Worm (Caenorhabditis elegans) whole organism, L4 larva: Measurements from ENCODE around the gene F54D5.7.

Experiments
- F49E8.2 ChIP-seq: sonication (generic microtip); optimal IDR thresholded peaks from 2 replicates; lab custom pipeline; 2016; ENCODE audit warnings: missing compliant biosample characterization, mild to moderate bottlenecking, missing genetic modification characterization, borderline replicate concordance
- R02D3.7 ChIP-seq: fragments of 150-350 bp; sonication (generic microtip); optimal IDR thresholded peaks from 3 replicates; lab custom pipeline; 2014; ENCODE audit warnings: missing biosample characterization, missing genetic modification characterization
- Y48G9A.11 ChIP-seq: fragments of 200-800 bp; sonication (Bioruptor generic); IDR thresholded peaks from 2 replicates; pipeline ENCODE4 v1.3.6; 2022; ENCODE audit warnings: missing genetic modification reagents, missing genetic modification characterization, missing compliant biosample characterization
- Y75B8A.6 ChIP-seq: fragments of 200-800 bp; sonication (Bioruptor generic); IDR thresholded peaks from 2 replicates; pipeline ENCODE4 v1.3.6; 2022; ENCODE audit warnings: missing genetic modification reagents, missing genetic modification characterization, missing compliant biosample characterization
- ZK546.5 ChIP-seq, 2 experiments: sonication (generic microtip); optimal IDR thresholded peaks; 2 replicates each; lab custom pipeline; 2017; ENCODE audit warnings: missing biosample characterization in 2 of 2, missing genetic modification characterization in 2 of 2
- ceh-32 ChIP-seq: sonication (generic microtip); optimal IDR thresholded peaks from 2 replicates; lab custom pipeline; 2016; ENCODE audit warnings: mild to moderate bottlenecking, missing genetic modification characterization, missing compliant biosample characterization; ENCODE audit not compliant: poor library complexity
- daf-12 ChIP-seq: fragments of 150-350 bp; optimal IDR thresholded peaks from 2 replicates; lab custom pipeline; 2014; ENCODE audit warnings: missing biosample characterization, missing genetic modification reagents, missing genetic modification characterization
- daf-16 ChIP-seq, 3 experiments: sonication (generic microtip); optimal IDR thresholded peaks; 2 replicates each; lab custom pipeline; 2016 to 2017; ENCODE audit warnings: missing genetic modification characterization in 3 of 3, missing genetic modification reagents in 3 of 3, mild to moderate bottlenecking in 2 of 3, missing compliant biosample characterization in 2 of 3, missing biosample characterization in 1 of 3, moderate library complexity in 1 of 3
- dmd-6 ChIP-seq: fragments of 200-800 bp; sonication (Bioruptor generic); IDR thresholded peaks from 2 replicates; pipeline ENCODE4 v1.3.6; 2022; ENCODE audit warnings: missing genetic modification reagents, missing genetic modification characterization, missing compliant biosample characterization
- dmd-9 ChIP-seq: fragments of 200-800 bp; sonication (Bioruptor generic); IDR thresholded peaks from 2 replicates; pipeline ENCODE4 v1.3.6; 2022; ENCODE audit warnings: missing genetic modification reagents, missing genetic modification characterization, missing compliant biosample characterization
- dve-1 ChIP-seq: sonication (generic microtip); optimal IDR thresholded peaks from 2 replicates; lab custom pipeline; 2017; ENCODE audit warnings: antibody characterized with exemption, mild to moderate bottlenecking, missing genetic modification characterization, missing compliant biosample characterization; ENCODE audit not compliant: insufficient read depth
- hlh-11 ChIP-seq: fragments of 200-800 bp; sonication (Bioruptor generic); optimal IDR thresholded peaks from 2 replicates; lab custom pipeline; 2018; ENCODE audit warnings: mild to moderate bottlenecking, missing genetic modification characterization, missing compliant biosample characterization
- lim-7 ChIP-seq: fragments of 200-800 bp; sonication (Bioruptor generic); IDR thresholded peaks from 2 replicates; pipeline ENCODE4 v1.3.6; 2022; ENCODE audit warnings: missing genetic modification characterization, missing compliant biosample characterization
- lin-38 ChIP-seq: fragments of 200-800 bp; sonication (Bioruptor generic); IDR thresholded peaks from 2 replicates; pipeline ENCODE4 v1.3.6; 2022; ENCODE audit warnings: missing genetic modification reagents, missing genetic modification characterization, missing compliant biosample characterization
- lin-39 ChIP-seq: fragments of 150-350 bp; optimal IDR thresholded peaks from 2 replicates; lab custom pipeline; 2014; ENCODE audit warnings: missing biosample characterization, missing genetic modification reagents, missing genetic modification characterization
- lsy-2 ChIP-seq, 2 experiments: fragments of 150-350 bp in 1 of 2; sonication (generic microtip) in 1 of 2; optimal IDR thresholded peaks; 2 replicates each; lab custom pipeline; 2014 to 2017; ENCODE audit warnings: missing biosample characterization in 2 of 2, missing genetic modification characterization in 2 of 2
- madf-9 ChIP-seq: fragments of 200-800 bp; sonication (Bioruptor generic); conservative IDR thresholded peaks from 2 replicates; pipeline ENCODE4 v1.3.6; 2022; ENCODE audit warnings: missing genetic modification reagents, missing genetic modification characterization, missing compliant biosample characterization
- mdt-29 ChIP-seq: fragments of 200-800 bp; sonication (Bioruptor generic); IDR thresholded peaks from 2 replicates; pipeline ENCODE4 v1.3.6; 2022; ENCODE audit warnings: missing genetic modification reagents, missing genetic modification characterization, missing compliant biosample characterization
- mxl-2 ChIP-seq: fragments of 200-800 bp; sonication (Bioruptor generic); conservative IDR thresholded peaks from 2 replicates; pipeline ENCODE4 v1.3.6; 2022; ENCODE audit warnings: missing genetic modification reagents, missing genetic modification characterization, missing compliant biosample characterization
- mxl-3 ChIP-seq: fragments of 200-800 bp; sonication (Bioruptor generic); optimal IDR thresholded peaks from 2 replicates; lab custom pipeline; 2018; ENCODE audit warnings: mild to moderate bottlenecking, missing genetic modification characterization, missing compliant biosample characterization
- nhr-48 ChIP-seq: sonication (generic microtip); optimal IDR thresholded peaks from 2 replicates; lab custom pipeline; 2016; ENCODE audit warnings: mild to moderate bottlenecking, missing genetic modification characterization, missing compliant biosample characterization
- pqm-1 ChIP-seq: sonication (generic microtip); optimal IDR thresholded peaks from 2 replicates; lab custom pipeline; 2017; ENCODE audit warnings: missing biosample characterization, missing genetic modification characterization
- rbr-2 ChIP-seq: sonication (generic microtip); optimal IDR thresholded peaks from 2 replicates; lab custom pipeline; 2016; ENCODE audit warnings: missing genotype, missing genetic modification characterization, missing compliant biosample characterization
- snpc-1.2 ChIP-seq: fragments of 200-800 bp; sonication (Bioruptor generic); IDR thresholded peaks from 2 replicates; pipeline ENCODE4 v1.3.6; 2022; ENCODE audit warnings: missing genetic modification reagents, missing genetic modification characterization, missing compliant biosample characterization
- snpc-4 ChIP-seq: fragments of 150-350 bp; optimal IDR thresholded peaks from 2 replicates; lab custom pipeline; 2014; ENCODE audit warnings: missing biosample characterization, missing genetic modification characterization
- unc-130 ChIP-seq: sonication (generic microtip); optimal IDR thresholded peaks from 2 replicates; lab custom pipeline; 2016; ENCODE audit warnings: missing genetic modification reagents, missing genetic modification characterization, missing compliant biosample characterization
- unc-39 ChIP-seq: sonication (generic microtip); optimal IDR thresholded peaks from 2 replicates; lab custom pipeline; 2017; ENCODE audit warnings: missing biosample characterization, missing genetic modification characterization

The F54D5.7 gene

ce11 chrII:11595368-11595996 is 48.2 kb downstream of the F54D5.7 start, which contains the start of gene gfat-1 (continued):
- peak in 1 of 2 experiments; percentile 17 for TF ChIP-seq lsy-2 (tag; optimal IDR thresholded peaks at IDR 0.05; lab: Kevin White, UChicago)
- TF ChIP-seq unc-39 (tag; lab: Kevin White, UChicago) = no peak
- TF ChIP-seq mxl-2 = no peak
- TF ChIP-seq snpc-4 = no peak
- TF ChIP-seq ZK546.5 (tag; optimal IDR thresholded peaks at IDR 0.05; lab: Kevin White, UChicago) = no peak

ce11 chrII:11596157-11596740 is 48.9 kb downstream of the F54D5.7 start:
- TF ChIP-seq lin-39 (tag; lab: Kevin White, UChicago) = no peak
- TF ChIP-seq R02D3.7 = no peak
- no peak for TF ChIP-seq rbr-2
- peak; percentile 4 for TF ChIP-seq dve-1 (tag; lab: Kevin White, UChicago)
- peak; percentile 71 for TF ChIP-seq F49E8.2 (tag; lab: Kevin White, UChicago)
- peak; percentile 45; the same call in 1 of the 2 replicates for TF ChIP-seq dmd-6
- TF ChIP-seq madf-9 = no peak
- TF ChIP-seq dmd-9 = no peak
- TF ChIP-seq mxl-3 (GFP tag; lab: Kevin White, UChicago) = no peak
- peak; percentile 29 for TF ChIP-seq hlh-11
- TF ChIP-seq ceh-32 (tag; lab: Kevin White, UChicago) = no peak
- peak in 1 of 2 experiments; percentile 36 for TF ChIP-seq lsy-2 (tag; optimal IDR thresholded peaks at IDR 0.05; lab: Kevin White, UChicago)
- TF ChIP-seq Y48G9A.11 (GFP tag; lab: Robert Waterston, UW) = 0 out of 2 replicates have a peak, but pooled peaks have one; percentile 22
- TF ChIP-seq snpc-1.2 = 0 out of 2 replicates have a peak, but pooled peaks have one; percentile 23
- TF ChIP-seq daf-16 (GFP tag; optimal IDR thresholded peaks at IDR 0.05; lab: Kevin White, UChicago) = no peak
- peak; percentile 54 for TF ChIP-seq daf-16 (tag; optimal IDR thresholded peaks at IDR 0.05; lab: Kevin White, UChicago)
- no peak for TF ChIP-seq daf-12 (tag; lab: Kevin White, UChicago)
- 0 out of 2 replicates have a peak, but pooled peaks have one; percentile 23 for TF ChIP-seq mdt-29 (GFP tag; lab: Robert Waterston, UW)
- peak; percentile 63 for TF ChIP-seq lin-38 (GFP tag; lab: Robert Waterston, UW)
- peak; percentile 11 for TF ChIP-seq unc-130 (GFP tag; lab: Kevin White, UChicago)
- peak; percentile 41 for TF ChIP-seq nhr-48
- peak; percentile 4 for TF ChIP-seq pqm-1
- TF ChIP-seq Y75B8A.6 (GFP tag; lab: Robert Waterston, UW) = no peak
- TF ChIP-seq lim-7 (GFP tag; lab: Robert Waterston, UW) = no peak
